In genomic region chr3L:11010410-11010827, dm6 we compare ENCODE assay signal across 6 fruit fly cellular contexts.
TF ChIP-seq lines count a peak whose summit lies in the region.

No protein-coding gene starts in this region.

- no peak for TF ChIP-seq CTCF in whole organism, embryonic (GFP tag; optimal IDR thresholded peaks at IDR 0.05; lab: Kevin White, UChicago)

TF ChIP-seq in whole organism, 6 proteins besides CTCF, POLR2A, EP300 and RAD21:
- no peak for TF ChIP-seq pan (optimal IDR thresholded peaks at IDR 0.05; lab: Kevin White, UChicago)
- peak; percentile 93 for TF ChIP-seq Dll (optimal IDR thresholded peaks at IDR 0.05; lab: Kevin White, UChicago)
- peak; percentile 72 for TF ChIP-seq CG8478 (optimal IDR thresholded peaks at IDR 0.05; lab: Kevin White, UChicago)

TF ChIP-seq in whole organism, adult, 20 proteins besides CTCF, POLR2A, EP300 and RAD21 (continues in another document):
- TF ChIP-seq Crg-1 (GFP tag; optimal IDR thresholded peaks at IDR 0.05; lab: Kevin White, UChicago) (no peak), tj (GFP tag; optimal IDR thresholded peaks at IDR 0.05; lab: Kevin White, UChicago) (peak; percentile 70), toe (GFP tag; optimal IDR thresholded peaks at IDR 0.05; lab: Kevin White, UChicago) (peak; percentile 53), cic (GFP tag; optimal IDR thresholded peaks at IDR 0.05; lab: Kevin White, UChicago) (peak; percentile 98), Hr96 (GFP tag; optimal IDR thresholded peaks at IDR 0.05; lab: Kevin White, UChicago) (peak; percentile 64), ovo (GFP tag; optimal IDR thresholded peaks at IDR 0.05; lab: Kevin White, UChicago) (peak; percentile 31), pad (GFP tag; optimal IDR thresholded peaks at IDR 0.05; lab: Kevin White, UChicago) (no peak), CG5204 (GFP tag; optimal IDR thresholded peaks at IDR 0.05; lab: Kevin White, UChicago) (peak; percentile 7), Clk (GFP tag; optimal IDR thresholded peaks at IDR 0.05; lab: Kevin White, UChicago) (peak; percentile 58), bab1 (GFP tag; optimal IDR thresholded peaks at IDR 0.05; lab: Kevin White, UChicago) (no peak), kay (GFP tag; lab: Kevin White, UChicago; ENCODE audit: borderline replicate concordance) (no peak), CG1620 (GFP tag; optimal IDR thresholded peaks at IDR 0.05; lab: Kevin White, UChicago) (no peak), CG11617 (GFP tag; optimal IDR thresholded peaks at IDR 0.05; lab: Kevin White, UChicago) (peak; percentile 69), Mnt (GFP tag; optimal IDR thresholded peaks at IDR 0.05; lab: Kevin White, UChicago) (peak; percentile 72), CG33017 (tag; optimal IDR thresholded peaks at IDR 0.05; lab: Kevin White, UChicago) (peak; percentile 36), CG12768 (GFP tag; optimal IDR thresholded peaks at IDR 0.05; lab: Kevin White, UChicago) (peak; percentile 92), CG14711 (tag; optimal IDR thresholded peaks at IDR 0.05; lab: Kevin White, UChicago) (no peak), CG7045 (GFP tag; optimal IDR thresholded peaks at IDR 0.05; lab: Kevin White, UChicago) (peak; percentile 82)

TF ChIP-seq in whole organism, embryonic, 481 proteins besides CTCF, POLR2A, EP300 and RAD21 (continues in another document):
- no peak for TF ChIP-seq CG13123 (GFP tag; optimal IDR thresholded peaks at IDR 0.05; lab: Kevin White, UChicago)
- no peak for TF ChIP-seq fd96Cb (tag; optimal IDR thresholded peaks at IDR 0.05; lab: Kevin White, UChicago)
- TF ChIP-seq ato (GFP tag; IDR thresholded peaks at IDR 0.05; lab: Robert Waterston, UW; ENCODE audit: partially characterized antibody) = 0 out of 2 replicates have a peak, but pooled peaks have one; percentile 33
- TF ChIP-seq hbn (GFP tag; IDR thresholded peaks at IDR 0.05; lab: Robert Waterston, UW; ENCODE audit: partially characterized antibody) = peak; percentile 45; the same call in 1 of the 2 replicates
- no peak for TF ChIP-seq crc (GFP tag; optimal IDR thresholded peaks at IDR 0.05; lab: Kevin White, UChicago)
- no peak; the same call in 1 of the 3 replicates for TF ChIP-seq zen2 (GFP tag; IDR thresholded peaks at IDR 0.05; lab: Robert Waterston, UW; ENCODE audit: partially characterized antibody)
- TF ChIP-seq CG14860 (GFP tag; IDR thresholded peaks at IDR 0.05; lab: Robert Waterston, UW; ENCODE audit: partially characterized antibody) = no peak
- TF ChIP-seq CG12219 (GFP tag; optimal IDR thresholded peaks at IDR 0.05; lab: Kevin White, UChicago) = no peak
- no peak for TF ChIP-seq az2 (GFP tag; optimal IDR thresholded peaks at IDR 0.05; lab: Kevin White, UChicago)
- no peak for TF ChIP-seq CG18262 (tag; optimal IDR thresholded peaks at IDR 0.05; lab: Kevin White, UChicago)
- TF ChIP-seq CG12155 (GFP tag; optimal IDR thresholded peaks at IDR 0.05; lab: Kevin White, UChicago) = no peak
- TF ChIP-seq ci (GFP tag; IDR thresholded peaks at IDR 0.05; lab: Robert Waterston, UW) = peak; percentile 80
- TF ChIP-seq toy (GFP tag; IDR thresholded peaks at IDR 0.05; lab: Robert Waterston, UW) = no peak
- TF ChIP-seq CG16779 (GFP tag; IDR thresholded peaks at IDR 0.05; lab: Robert Waterston, UW) = no peak
- TF ChIP-seq org-1 (GFP tag; optimal IDR thresholded peaks at IDR 0.05; lab: Kevin White, UChicago) = no peak
- no peak for TF ChIP-seq hb (GFP tag; IDR thresholded peaks at IDR 0.05; lab: Robert Waterston, UW; ENCODE audit: partially characterized antibody)
- no peak for TF ChIP-seq TFAM (GFP tag; optimal IDR thresholded peaks at IDR 0.05; lab: Kevin White, UChicago)

TF ChIP-seq in whole organism, prepupa, 60 proteins besides CTCF, POLR2A, EP300 and RAD21 (continues in another document):
- TF ChIP-seq CG3919 (GFP tag; optimal IDR thresholded peaks at IDR 0.05; lab: Kevin White, UChicago) = peak; percentile 88
- no peak for TF ChIP-seq Sox15 (GFP tag; optimal IDR thresholded peaks at IDR 0.05; lab: Kevin White, UChicago)
- TF ChIP-seq esn (GFP tag; optimal IDR thresholded peaks at IDR 0.05; lab: Kevin White, UChicago) = peak; percentile 63
- TF ChIP-seq fd59A (GFP tag; optimal IDR thresholded peaks at IDR 0.05; lab: Kevin White, UChicago) = peak; percentile 84
- peak; percentile 71 for TF ChIP-seq CG10631 (GFP tag; optimal IDR thresholded peaks at IDR 0.05; lab: Kevin White, UChicago)
- peak; percentile 91 for TF ChIP-seq CG8632 (GFP tag; optimal IDR thresholded peaks at IDR 0.05; lab: Kevin White, UChicago)
- peak; percentile 84 for TF ChIP-seq CG11762 (GFP tag; optimal IDR thresholded peaks at IDR 0.05; lab: Kevin White, UChicago; ENCODE audit: insufficient read depth)
- no peak for TF ChIP-seq Hr38 (GFP tag; optimal IDR thresholded peaks at IDR 0.05; lab: Kevin White, UChicago)
- peak; percentile 95 for TF ChIP-seq CG6854 (GFP tag; optimal IDR thresholded peaks at IDR 0.05; lab: Kevin White, UChicago)
- peak; percentile 51 for TF ChIP-seq Met (GFP tag; optimal IDR thresholded peaks at IDR 0.05; lab: Kevin White, UChicago)
- TF ChIP-seq Sox102F (GFP tag; optimal IDR thresholded peaks at IDR 0.05; lab: Kevin White, UChicago) = peak; percentile 79
- TF ChIP-seq dac (GFP tag; optimal IDR thresholded peaks at IDR 0.05; lab: Kevin White, UChicago) = peak; percentile 90
- peak; percentile 92 for TF ChIP-seq CG6808 (GFP tag; optimal IDR thresholded peaks at IDR 0.05; lab: Kevin White, UChicago)
- peak; percentile 97 for TF ChIP-seq CG8119 (GFP tag; IDR thresholded peaks at IDR 0.05; lab: Robert Waterston, UW)
- peak; percentile 80 for TF ChIP-seq vri (GFP tag; optimal IDR thresholded peaks at IDR 0.05; lab: Kevin White, UChicago)
- TF ChIP-seq Gug (GFP tag; IDR thresholded peaks at IDR 0.05; lab: Robert Waterston, UW) = peak; percentile 90
- TF ChIP-seq Smox (GFP tag; optimal IDR thresholded peaks at IDR 0.05; lab: Kevin White, UChicago) = peak; percentile 45
- peak; percentile 98 for TF ChIP-seq eg (GFP tag; IDR thresholded peaks at IDR 0.05; lab: Robert Waterston, UW)

TF ChIP-seq in whole organism, pupa, 21 proteins besides CTCF, POLR2A, EP300 and RAD21 (continues in another document):
- TF ChIP-seq D1 (tag; optimal IDR thresholded peaks at IDR 0.05; lab: Kevin White, UChicago) = peak; percentile 72
- TF ChIP-seq CG4496 (GFP tag; IDR thresholded peaks at IDR 0.05; lab: Robert Waterston, UW) = peak; percentile 98
- peak; percentile 92 for TF ChIP-seq CG17806 (tag; optimal IDR thresholded peaks at IDR 0.05; lab: Kevin White, UChicago)
- peak; percentile 91 for TF ChIP-seq Snoo (tag; optimal IDR thresholded peaks at IDR 0.05; lab: Kevin White, UChicago)
- TF ChIP-seq fd96Ca (GFP tag; IDR thresholded peaks at IDR 0.05; lab: Robert Waterston, UW) = peak; percentile 97
- TF ChIP-seq rn (GFP tag; IDR thresholded peaks at IDR 0.05; lab: Robert Waterston, UW) = peak; percentile 93
- TF ChIP-seq CG13204 (GFP tag; optimal IDR thresholded peaks at IDR 0.05; lab: Kevin White, UChicago) = peak; percentile 94
- TF ChIP-seq CG15710 (tag; optimal IDR thresholded peaks at IDR 0.05; lab: Kevin White, UChicago) = peak; percentile 89
- peak; percentile 90 for TF ChIP-seq CG9948 (tag; optimal IDR thresholded peaks at IDR 0.05; lab: Kevin White, UChicago)
- peak; percentile 96 for TF ChIP-seq Ets98B (GFP tag; IDR thresholded peaks at IDR 0.05; lab: Robert Waterston, UW)
- peak; percentile 94 for TF ChIP-seq Pif1B (GFP tag; optimal IDR thresholded peaks at IDR 0.05; lab: Kevin White, UChicago)
- peak; percentile 97 for TF ChIP-seq CG32121 (GFP tag; IDR thresholded peaks at IDR 0.05; lab: Robert Waterston, UW)
- TF ChIP-seq CG12605 (GFP tag; IDR thresholded peaks at IDR 0.05; lab: Robert Waterston, UW) = peak; percentile 98
- peak; percentile 90 for TF ChIP-seq CG8159 (tag; optimal IDR thresholded peaks at IDR 0.05; lab: Kevin White, UChicago)
- peak; percentile 43 for TF ChIP-seq EcR (GFP tag; optimal IDR thresholded peaks at IDR 0.05; lab: Kevin White, UChicago)
- peak; percentile 32; the same call in 1 of the 2 replicates for TF ChIP-seq CG10348 (GFP tag; IDR thresholded peaks at IDR 0.05; lab: Robert Waterston, UW)
- TF ChIP-seq gl (tag; optimal IDR thresholded peaks at IDR 0.05; lab: Kevin White, UChicago) = peak; percentile 99
- TF ChIP-seq CG14655 (GFP tag; optimal IDR thresholded peaks at IDR 0.05; lab: Kevin White, UChicago) = peak; percentile 94
- TF ChIP-seq Pif1A (GFP tag; optimal IDR thresholded peaks at IDR 0.05; lab: Kevin White, UChicago) = peak; percentile 91
- TF ChIP-seq CG8301 (tag; optimal IDR thresholded peaks at IDR 0.05; lab: Kevin White, UChicago) = peak; percentile 91

TF ChIP-seq in whole organism, wandering third instar larva, 38 proteins besides CTCF, POLR2A, EP300 and RAD21 (continues in another document):
- TF ChIP-seq GATAd (GFP tag; optimal IDR thresholded peaks at IDR 0.05; lab: Kevin White, UChicago) (no peak), Abd-B (GFP tag; optimal IDR thresholded peaks at IDR 0.05; lab: Kevin White, UChicago) (peak; percentile 37), sv (GFP tag; optimal IDR thresholded peaks at IDR 0.05; lab: Kevin White, UChicago) (no peak), usp (GFP tag; optimal IDR thresholded peaks at IDR 0.05; lab: Kevin White, UChicago) (no peak), Rel (GFP tag; optimal IDR thresholded peaks at IDR 0.05; lab: Kevin White, UChicago) (peak; percentile 77), Rel (tag; optimal IDR thresholded peaks at IDR 0.05; lab: Kevin White, UChicago) (no peak), Myc (optimal IDR thresholded peaks at IDR 0.05; lab: Kevin White, UChicago) (no peak), sage (GFP tag; optimal IDR thresholded peaks at IDR 0.05; lab: Kevin White, UChicago) (no peak), HLH106 (tag; optimal IDR thresholded peaks at IDR 0.05; lab: Kevin White, UChicago) (peak; percentile 9), CG32264 (GFP tag; optimal IDR thresholded peaks at IDR 0.05; lab: Kevin White, UChicago) (no peak), brk (GFP tag; optimal IDR thresholded peaks at IDR 0.05; lab: Kevin White, UChicago) (peak; percentile 42), foxo (GFP tag; optimal IDR thresholded peaks at IDR 0.05; lab: Kevin White, UChicago) (peak in 1 of 2 experiments; percentile 79), rgr (GFP tag; optimal IDR thresholded peaks at IDR 0.05; lab: Kevin White, UChicago) (peak; percentile 28), Dfd (GFP tag; optimal IDR thresholded peaks at IDR 0.05; lab: Kevin White, UChicago) (no peak), OdsH (GFP tag; optimal IDR thresholded peaks at IDR 0.05; lab: Kevin White, UChicago) (peak; percentile 57), h (GFP tag; optimal IDR thresholded peaks at IDR 0.05; lab: Kevin White, UChicago) (peak; percentile 61), dsf (GFP tag; optimal IDR thresholded peaks at IDR 0.05; lab: Kevin White, UChicago; ENCODE audit: borderline replicate concordance) (no peak), Hnf4 (GFP tag; optimal IDR thresholded peaks at IDR 0.05; lab: Kevin White, UChicago) (peak; percentile 11), Jra (GFP tag; optimal IDR thresholded peaks at IDR 0.05; lab: Kevin White, UChicago) (peak; percentile 63), pan (optimal IDR thresholded peaks at IDR 0.05; lab: Kevin White, UChicago) (no peak), ey (GFP tag; optimal IDR thresholded peaks at IDR 0.05; lab: Kevin White, UChicago) (no peak), dmrt93B (GFP tag; optimal IDR thresholded peaks at IDR 0.05; lab: Kevin White, UChicago) (peak; percentile 12), Mio (GFP tag; optimal IDR thresholded peaks at IDR 0.05; lab: Kevin White, UChicago) (no peak)
